Worm (Caenorhabditis elegans): ENCODE results near the gene srd-58.

DNA sequence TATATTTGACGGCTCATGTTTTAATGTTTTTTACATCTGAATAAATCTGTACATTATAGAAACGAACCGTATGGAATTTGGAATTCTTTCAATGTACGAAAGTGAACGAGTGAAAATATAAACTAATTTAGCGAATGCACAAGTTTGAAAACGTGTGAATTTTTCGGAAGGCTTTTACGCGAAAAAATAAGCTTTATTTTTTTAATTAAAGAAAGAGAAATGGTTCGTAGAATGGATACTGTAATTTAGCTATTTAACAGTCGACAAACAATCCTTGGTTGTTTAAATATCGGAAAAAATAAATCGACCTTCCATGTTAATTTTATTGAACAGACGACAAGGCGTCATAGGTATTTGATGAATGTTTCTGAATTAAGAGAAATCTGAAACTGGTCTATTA, 9.3 kb downstream of the srd-58 start, which contains the start of gene acdh-12:
- TF ChIP-seq nhr-21 (tag; optimal IDR thresholded peaks at IDR 0.05) (no peak), snpc-4 (tag; optimal IDR thresholded peaks at IDR 0.05) (no peak), unc-62 (GFP tag; optimal IDR thresholded peaks at IDR 0.05) (no peak), nhr-237 (tag; optimal IDR thresholded peaks at IDR 0.05) (no peak), nhr-12 (tag; optimal IDR thresholded peaks at IDR 0.05) (no peak), alr-1 (tag; optimal IDR thresholded peaks at IDR 0.05) (no peak), ama-1 (optimal IDR thresholded peaks at IDR 0.05) (no peak), ceh-16 (tag; optimal IDR thresholded peaks at IDR 0.05) (no peak), nhr-77 (tag; optimal IDR thresholded peaks at IDR 0.05) (no peak)

Measured in whole organism, L2 larva.